Worm (Caenorhabditis elegans): Measurements from ENCODE around the gene aagr-2.
A peak's percentile ranks its signal among the peaks of the same experiment; 100 is the strongest.
"Not testable (repeated sequence)": the region's sequence is repeated elsewhere in the genome, so short reads cannot be mapped to it uniquely, and the experiment has no call there.

Gene aagr-2

DNA sequence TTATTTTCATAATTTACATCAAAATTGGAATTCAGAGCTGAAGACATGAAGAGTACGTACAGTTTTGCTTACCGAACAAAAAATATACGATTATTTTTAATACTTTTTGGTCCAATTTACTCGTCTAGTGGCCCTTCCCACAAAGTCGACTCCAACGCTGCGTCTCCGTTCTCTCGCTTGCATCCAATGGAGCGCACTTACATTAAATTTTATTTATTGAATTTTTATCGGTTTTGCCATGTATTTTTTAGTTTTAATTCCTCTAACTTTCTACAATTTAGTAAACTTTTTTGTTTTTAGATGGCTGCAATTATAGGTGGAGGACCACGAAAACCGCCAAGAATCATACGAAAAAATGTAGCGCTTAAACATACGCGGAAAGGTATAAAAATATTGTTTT is 10.5 kb upstream of the aagr-2 start, which contains the start of gene ZK546.5:
Gene ZK546.5, plus strand, starts transcription at position 301 of the 400 bp plus-strand sequence.
- TF ChIP-seq C34F6.9 (tag; optimal IDR thresholded peaks at IDR 0.05) (peak; percentile 34), zag-1 (tag; optimal IDR thresholded peaks at IDR 0.05) (no peak), unc-55 (GFP tag; optimal IDR thresholded peaks at IDR 0.05) (peak; percentile 18), R02D3.7 (tag; optimal IDR thresholded peaks at IDR 0.05) (no peak), ZK546.5 (tag; optimal IDR thresholded peaks at IDR 0.05) (no peak)

- TF ChIP-seq unc-55 (GFP tag; optimal IDR thresholded peaks at IDR 0.05) (no peak), lin-13 (GFP tag; optimal IDR thresholded peaks at IDR 0.05) (no peak), mdl-1 (tag; optimal IDR thresholded peaks at IDR 0.05) (no peak), elt-1 (tag; optimal IDR thresholded peaks at IDR 0.05) (no peak), mbf-1 (tag; optimal IDR thresholded peaks at IDR 0.05) (no peak), zag-1 (tag; optimal IDR thresholded peaks at IDR 0.05) (no peak), ztf-1 (GFP tag; conservative IDR thresholded peaks at IDR 0.05) (no peak), nhr-25 (tag; optimal IDR thresholded peaks at IDR 0.05) (no peak), sma-9 (GFP tag; optimal IDR thresholded peaks at IDR 0.05) (no peak), sma-9 (tag; optimal IDR thresholded peaks at IDR 0.05) (no peak), unc-62 (GFP tag; optimal IDR thresholded peaks at IDR 0.05) (no peak), nhr-6 (tag; optimal IDR thresholded peaks at IDR 0.05) (no peak), lin-39 (tag; optimal IDR thresholded peaks at IDR 0.05) (no peak), nhr-10 (tag; optimal IDR thresholded peaks at IDR 0.05) (no peak), mab-5 (tag; optimal IDR thresholded peaks at IDR 0.05) (no peak), unc-39 (tag; optimal IDR thresholded peaks at IDR 0.05) (no peak), snpc-4 (tag; optimal IDR thresholded peaks at IDR 0.05) (no peak), fos-1 (tag; optimal IDR thresholded peaks at IDR 0.05) (no peak), nhr-21 (tag; optimal IDR thresholded peaks at IDR 0.05) (no peak)
These were observed 9.9 kb upstream of the aagr-2 start, which contains the start of gene gst-30 for ce11 chrII:4934954-4935353. Gene gst-30, minus strand, starts transcription at chrII:4935054.

ce11 chrII:4932727-4933126 is 7.7 kb upstream of the aagr-2 start, which contains the start of gene msp-152:
Gene msp-152, plus strand, starts transcription at chrII:4933027.
- TF ChIP-seq nhr-6, ceh-16, nhr-21 (tag; optimal IDR thresholded peaks at IDR 0.05): not testable (repeated sequence)

DNA sequence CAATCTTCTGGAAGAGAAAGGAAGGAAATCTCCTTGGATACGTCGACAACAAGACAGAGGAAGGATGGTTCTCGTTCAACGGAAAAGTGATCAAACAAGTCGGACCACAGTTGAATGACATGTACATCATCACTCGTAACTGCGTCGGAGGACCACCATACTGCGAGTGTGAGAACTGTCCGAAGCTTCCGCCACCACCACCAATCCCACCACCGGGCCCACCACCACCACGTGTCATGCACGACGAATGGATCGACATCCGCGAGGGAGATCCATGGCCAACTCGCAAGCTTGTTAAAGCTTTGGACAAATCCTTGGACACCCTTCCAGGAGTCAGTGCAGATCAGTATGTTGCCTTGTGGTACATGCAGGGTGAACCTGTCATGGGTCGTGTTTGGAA is 6.2 kb upstream of the aagr-2 start:
- no peak for TF ChIP-seq Y55F3AM.14 (GFP tag; optimal IDR thresholded peaks at IDR 0.05)
- no peak for TF ChIP-seq nhr-23 (tag; optimal IDR thresholded peaks at IDR 0.05)
- no peak for TF ChIP-seq snpc-4 (tag; optimal IDR thresholded peaks at IDR 0.05)
- no peak for TF ChIP-seq F13H6.1 (tag; optimal IDR thresholded peaks at IDR 0.05)

DNA sequence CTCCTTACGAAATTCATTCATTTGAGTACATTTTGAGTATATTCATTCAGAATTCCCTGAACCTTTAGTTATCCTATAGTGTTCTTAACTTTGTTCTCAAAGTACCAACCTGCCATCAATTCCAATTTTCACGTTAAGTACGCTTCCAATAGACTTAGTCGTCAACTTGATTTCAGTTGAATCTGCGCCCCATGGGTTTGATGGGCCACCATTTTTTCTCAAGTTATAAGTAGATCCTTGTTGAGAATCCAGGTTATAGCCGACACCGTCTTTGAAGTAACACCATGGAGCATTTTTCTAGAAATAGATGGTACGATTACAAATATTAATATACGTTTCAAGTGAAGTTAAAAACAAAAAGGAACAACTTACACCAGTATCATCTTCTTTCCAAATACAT is 319 bp downstream of the aagr-2 start:
- no peak for TF ChIP-seq nhr-77 (tag; optimal IDR thresholded peaks at IDR 0.05)
- TF ChIP-seq alr-1 (tag; optimal IDR thresholded peaks at IDR 0.05), result no peak
- TF ChIP-seq sem-4 (tag; optimal IDR thresholded peaks at IDR 0.05), result no peak
- no peak for TF ChIP-seq crh-2 (tag; optimal IDR thresholded peaks at IDR 0.05)
- no peak for TF ChIP-seq skn-1 (tag; optimal IDR thresholded peaks at IDR 0.05)
- no peak for TF ChIP-seq ztf-11 (tag; optimal IDR thresholded peaks at IDR 0.05)
- TF ChIP-seq lin-13 (GFP tag; optimal IDR thresholded peaks at IDR 0.05), result no peak
- TF ChIP-seq egl-27 (tag; optimal IDR thresholded peaks at IDR 0.05), result no peak
- no peak for TF ChIP-seq snpc-4 (tag; optimal IDR thresholded peaks at IDR 0.05)
- no peak for TF ChIP-seq nhr-237 (tag; optimal IDR thresholded peaks at IDR 0.05)
- TF ChIP-seq lin-11 (tag; optimal IDR thresholded peaks at IDR 0.05), result no peak
- no peak for TF ChIP-seq fos-1 (tag; optimal IDR thresholded peaks at IDR 0.05)
- TF ChIP-seq sma-3 (GFP tag; optimal IDR thresholded peaks at IDR 0.05), result no peak
- no peak for TF ChIP-seq ceh-82 (tag; optimal IDR thresholded peaks at IDR 0.05)
- TF ChIP-seq nhr-129 (tag; optimal IDR thresholded peaks at IDR 0.05), result no peak
- TF ChIP-seq dmd-4 (tag; optimal IDR thresholded peaks at IDR 0.05), result no peak
